Worm (Caenorhabditis elegans): ENCODE data around the gene col-71.

DNA sequence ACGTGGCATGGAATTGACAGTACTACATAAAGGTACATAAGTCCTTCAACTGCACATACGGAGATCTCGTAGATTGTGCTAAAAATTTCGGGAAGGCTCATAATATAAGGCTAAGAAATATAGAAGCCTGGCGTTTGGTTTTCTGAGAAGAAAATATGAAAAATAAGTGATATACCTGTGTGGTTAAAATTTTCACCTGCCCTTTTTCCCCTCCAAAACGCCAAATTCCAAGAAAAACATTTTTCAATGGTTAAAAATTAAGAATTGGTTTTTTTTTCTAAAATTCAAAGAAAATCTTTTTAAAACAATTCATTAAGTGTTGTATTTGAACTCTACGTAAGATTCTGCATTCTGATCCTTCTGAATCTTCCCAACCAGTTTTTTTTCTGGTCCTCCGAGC is 12.3 kb upstream of the col-71 start, which contains the start of gene srz-5:
- no peak for TF ChIP-seq ceh-13 (GFP tag; optimal IDR thresholded peaks at IDR 0.05)
- TF ChIP-seq B0310.2 (tag; optimal IDR thresholded peaks at IDR 0.05) = no peak
- TF ChIP-seq aly-1 (tag; optimal IDR thresholded peaks at IDR 0.05) = no peak
- TF ChIP-seq ama-1 (optimal IDR thresholded peaks at IDR 0.05) = no peak
- no peak for TF ChIP-seq F13C5.2 (tag; optimal IDR thresholded peaks at IDR 0.05)
- TF ChIP-seq hnd-1 (tag; optimal IDR thresholded peaks at IDR 0.05) = no peak
- TF ChIP-seq hmg-4 (GFP tag; optimal IDR thresholded peaks at IDR 0.05) = no peak
- TF ChIP-seq flt-1 (GFP tag; IDR thresholded peaks at IDR 0.05) = no peak
- no peak for TF ChIP-seq tbx-37 (GFP tag; conservative IDR thresholded peaks at IDR 0.05)
- TF ChIP-seq sea-1 (GFP tag; conservative IDR thresholded peaks at IDR 0.05) = no peak

Data from whole organism, early embryonic.